In the genomic region with DNA sequence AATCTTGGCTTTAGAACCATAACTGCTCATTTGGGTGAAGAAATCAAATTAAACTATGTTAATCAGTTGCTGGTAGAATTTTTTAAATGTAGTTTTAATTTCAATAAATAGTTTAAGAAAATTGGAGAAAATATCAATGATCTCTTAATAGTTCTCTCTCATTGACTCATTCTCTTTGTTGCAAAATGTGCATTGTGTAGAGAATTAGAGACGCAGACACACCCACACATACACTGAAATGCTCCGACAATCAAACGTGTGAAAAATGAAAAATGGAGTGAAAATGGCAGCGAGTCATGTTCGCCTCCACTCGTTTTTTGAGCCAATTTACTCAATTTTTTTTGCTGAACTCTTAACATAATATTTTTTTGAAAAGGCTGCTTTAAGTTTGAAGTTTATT, we compare ENCODE assay signal across 7 worm cellular contexts.
TF ChIP-seq lines count a peak whose summit lies in the region.

No protein-coding gene starts in this region.

TF ChIP-seq in whole organism, L1 larva, 84 proteins besides CTCF, POLR2A, EP300 and RAD21:
- TF ChIP-seq sptf-1 (tag; optimal IDR thresholded peaks at IDR 0.05; lab: Kevin White, UChicago) (no peak), lin-14 (GFP tag; optimal IDR thresholded peaks at IDR 0.05; lab: Kevin White, UChicago) (peak; percentile 14), unc-98 (GFP tag; IDR thresholded peaks at IDR 0.05; lab: Robert Waterston, UW) (no peak), mep-1 (tag; optimal IDR thresholded peaks at IDR 0.05; lab: Kevin White, UChicago) (no peak), nhr-76 (tag; optimal IDR thresholded peaks at IDR 0.05; lab: Kevin White, UChicago) (no peak), efl-1 (optimal IDR thresholded peaks at IDR 0.05; lab: Kevin White, UChicago) (no peak), efl-1 (GFP tag; optimal IDR thresholded peaks at IDR 0.05 in 1 of 2; lab: Kevin White, UChicago) (peak in 1 of 2 experiments; percentile 41), nhr-85 (tag; lab: Kevin White, UChicago) (peak; percentile 33), ceh-63 (GFP tag; optimal IDR thresholded peaks at IDR 0.05; lab: Kevin White, UChicago) (no peak)

TF ChIP-seq in whole organism, L2 larva, 48 proteins besides CTCF, POLR2A, EP300 and RAD21:
- TF ChIP-seq ceh-82 (tag; optimal IDR thresholded peaks at IDR 0.05; lab: Kevin White, UChicago) (no peak), fos-1 (tag; optimal IDR thresholded peaks at IDR 0.05; lab: Kevin White, UChicago) (peak; percentile 60), unc-55 (GFP tag; optimal IDR thresholded peaks at IDR 0.05; lab: Kevin White, UChicago) (peak; percentile 29), ceh-16 (tag; optimal IDR thresholded peaks at IDR 0.05; lab: Kevin White, UChicago) (no peak)

TF ChIP-seq in whole organism, L3 larva, 47 proteins besides CTCF, POLR2A, EP300 and RAD21:
- TF ChIP-seq nhr-23 (tag; optimal IDR thresholded peaks at IDR 0.05; lab: Kevin White, UChicago) (no peak), pha-4 (tag; optimal IDR thresholded peaks at IDR 0.05; lab: Kevin White, UChicago) (peak; percentile 37), jun-1 (tag; optimal IDR thresholded peaks at IDR 0.05; lab: Kevin White, UChicago) (no peak), sea-2 (GFP tag; optimal IDR thresholded peaks at IDR 0.05; lab: Kevin White, UChicago) (no peak), pqm-1 (tag; optimal IDR thresholded peaks at IDR 0.05; lab: Kevin White, UChicago) (peak; percentile 40), ztf-4 (tag; optimal IDR thresholded peaks at IDR 0.05; lab: Kevin White, UChicago) (no peak), R02D3.7 (tag; optimal IDR thresholded peaks at IDR 0.05; lab: Kevin White, UChicago) (no peak), nfya-1 (tag; optimal IDR thresholded peaks at IDR 0.05; lab: Kevin White, UChicago; ENCODE audit: insufficient read depth) (peak; percentile 22), elt-3 (tag; optimal IDR thresholded peaks at IDR 0.05; lab: Kevin White, UChicago) (no peak), elt-2 (tag; optimal IDR thresholded peaks at IDR 0.05; lab: Kevin White, UChicago) (peak; percentile 4)

TF ChIP-seq in whole organism, L4 larva, 104 proteins besides CTCF, POLR2A, EP300 and RAD21:
- no peak for TF ChIP-seq tag-97 (GFP tag; IDR thresholded peaks at IDR 0.05; lab: Robert Waterston, UW)
- TF ChIP-seq ztf-11 (tag; optimal IDR thresholded peaks at IDR 0.05; lab: Kevin White, UChicago): no peak
- no peak for TF ChIP-seq T20F7.1 (GFP tag; optimal IDR thresholded peaks at IDR 0.05; lab: Kevin White, UChicago)
- peak; percentile 11 for TF ChIP-seq nhr-28 (tag; optimal IDR thresholded peaks at IDR 0.05; lab: Kevin White, UChicago)
- TF ChIP-seq nhr-6 (tag; optimal IDR thresholded peaks at IDR 0.05; lab: Kevin White, UChicago): no peak
- TF ChIP-seq lir-3 (tag; optimal IDR thresholded peaks at IDR 0.05; lab: Kevin White, UChicago): no peak
TF ChIP-seq in whole organism, L4 larva: peak in this region for 1.

TF ChIP-seq in whole organism, late embryonic, 69 proteins besides CTCF, POLR2A, EP300 and RAD21:
- TF ChIP-seq ceh-22 (tag; optimal IDR thresholded peaks at IDR 0.05; lab: Kevin White, UChicago): no peak
- no peak for TF ChIP-seq tbx-7 (tag; optimal IDR thresholded peaks at IDR 0.05; lab: Kevin White, UChicago)
- TF ChIP-seq sox-2 (GFP tag; IDR thresholded peaks at IDR 0.05; lab: Robert Waterston, UW): no peak
- no peak for TF ChIP-seq dmd-4 (tag; optimal IDR thresholded peaks at IDR 0.05; lab: Kevin White, UChicago; ENCODE audit: borderline replicate concordance)
- no peak for TF ChIP-seq hlh-8 (tag; optimal IDR thresholded peaks at IDR 0.05; lab: Kevin White, UChicago)
- no peak for TF ChIP-seq C08G9.2 (tag; optimal IDR thresholded peaks at IDR 0.05; lab: Kevin White, UChicago)
- no peak for TF ChIP-seq pqm-1 (tag; optimal IDR thresholded peaks at IDR 0.05; lab: Kevin White, UChicago)
- TF ChIP-seq tbx-2 (tag; optimal IDR thresholded peaks at IDR 0.05; lab: Kevin White, UChicago): no peak
- peak; percentile 76 for TF ChIP-seq unc-55 (GFP tag; optimal IDR thresholded peaks at IDR 0.05; lab: Kevin White, UChicago)

TF ChIP-seq in whole organism, mixed stage, embryonic, 35 proteins besides CTCF, POLR2A, EP300 and RAD21:
- TF ChIP-seq ceh-43 (GFP tag; optimal IDR thresholded peaks at IDR 0.05; lab: Kevin White, UChicago): no peak
- TF ChIP-seq unc-39 (tag; optimal IDR thresholded peaks at IDR 0.05; lab: Kevin White, UChicago): no peak
- TF ChIP-seq drap-1 (GFP tag; optimal IDR thresholded peaks at IDR 0.05; lab: Kevin White, UChicago): no peak
- peak; percentile 2 for TF ChIP-seq unc-120 (tag; optimal IDR thresholded peaks at IDR 0.05; lab: Kevin White, UChicago; ENCODE audit: poor library complexity, severe bottlenecking)
- no peak for TF ChIP-seq pha-4 (tag; optimal IDR thresholded peaks at IDR 0.05; lab: Kevin White, UChicago)

TF ChIP-seq in whole organism, young adult, 124 proteins besides CTCF, POLR2A, EP300 and RAD21:
- TF ChIP-seq nhr-80 (tag; optimal IDR thresholded peaks at IDR 0.05; lab: Kevin White, UChicago) (peak; percentile 19), B0035.1 (tag; optimal IDR thresholded peaks at IDR 0.05; lab: Kevin White, UChicago) (no peak), lin-40 (tag; optimal IDR thresholded peaks at IDR 0.05; lab: Kevin White, UChicago) (no peak)
